Worm (Caenorhabditis elegans) whole organism, L4/young adult: ENCODE data around the gene T03F7.6.

Source experiments
- W03F9.2 ChIP-seq: fragments of 150-350 bp; optimal IDR thresholded peaks from 2 replicates; lab custom pipeline; 2014; ENCODE audit warnings: missing biosample characterization, missing genetic modification characterization
- dao-5 ChIP-seq: sonication (generic microtip); optimal IDR thresholded peaks from 2 replicates; lab custom pipeline; 2016; ENCODE audit warnings: missing genotype, missing genetic modification characterization, moderate library complexity, missing compliant biosample characterization
- him-1 ChIP-seq: sonication (generic microtip); optimal IDR thresholded peaks from 2 replicates; lab custom pipeline; 2016; ENCODE audit warnings: missing genotype, missing genetic modification reagents, missing genetic modification characterization, missing compliant biosample characterization

Gene T03F7.6

ce11 chrV:11308915-11309314, 14.4 kb downstream of the T03F7.6 start:
- no peak for TF ChIP-seq dao-5
- no peak for TF ChIP-seq W03F9.2 (tag; lab: Kevin White, UChicago)
- no peak for TF ChIP-seq him-1 (tag; lab: Kevin White, UChicago)

ce11 chrV:11311013-11311472, 16.6 kb downstream of the T03F7.6 start, which contains the start of gene T03F7.7:
Gene T03F7.7 (plus strand): TSS chrV:11311422.
- TF ChIP-seq him-1 (tag; lab: Kevin White, UChicago) (no peak), W03F9.2 (tag; lab: Kevin White, UChicago) (no peak), dao-5 (no peak)

- no peak for TF ChIP-seq W03F9.2 (tag; lab: Kevin White, UChicago)
- TF ChIP-seq him-1 (tag; lab: Kevin White, UChicago) = no peak
- TF ChIP-seq dao-5 = no peak
These were observed 18.4 kb downstream of the T03F7.6 start for ce11 chrV:11312904-11313303.

- TF ChIP-seq him-1 (tag; lab: Kevin White, UChicago) = peak; percentile 37
- peak; percentile 96 for TF ChIP-seq dao-5
- peak; percentile 78 for TF ChIP-seq W03F9.2 (tag; lab: Kevin White, UChicago)
These were observed 19.8 kb downstream of the T03F7.6 start for ce11 chrV:11314025-11314880.

ce11 chrV:11316801-11317200, 22.3 kb downstream of the T03F7.6 start, which contains the start of gene cutl-18:
Gene cutl-18 (minus strand): TSS chrV:11316901.
- TF ChIP-seq dao-5 (no peak), him-1 (tag; lab: Kevin White, UChicago) (no peak), W03F9.2 (tag; lab: Kevin White, UChicago) (no peak)

ce11 chrV:11320860-11321259, 26.4 kb downstream of the T03F7.6 start:
- TF ChIP-seq W03F9.2 (tag; lab: Kevin White, UChicago) (no peak), dao-5 (no peak), him-1 (tag; lab: Kevin White, UChicago) (no peak)

ce11 chrV:11321719-11322118, 27.2 kb downstream of the T03F7.6 start, which contains the start of gene F47G9.4:
Gene F47G9.4 (minus strand): TSS chrV:11321816.
- TF ChIP-seq dao-5 (no peak), him-1 (tag; lab: Kevin White, UChicago) (no peak), W03F9.2 (tag; lab: Kevin White, UChicago) (no peak)

ce11 chrV:11323720-11324119, 29.2 kb downstream of the T03F7.6 start, which contains the start of gene str-141:
Gene str-141 (minus strand): TSS chrV:11323820.
- TF ChIP-seq W03F9.2 (tag; lab: Kevin White, UChicago) (no peak), him-1 (tag; lab: Kevin White, UChicago) (no peak), dao-5 (no peak)

- TF ChIP-seq W03F9.2 (tag; lab: Kevin White, UChicago) = peak; percentile 77
- no peak for TF ChIP-seq him-1 (tag; lab: Kevin White, UChicago)
- TF ChIP-seq dao-5 = no peak
These were observed 32.4 kb downstream of the T03F7.6 start, which contains the start of gene tmed-10 for ce11 chrV:11326914-11327367. Gene tmed-10 (minus strand): TSS chrV:11326964.

ce11 chrV:11329100-11329499, 34.6 kb downstream of the T03F7.6 start, which contains the start of gene F47G9.6:
Gene F47G9.6 (plus strand): TSS chrV:11329400.
- no peak for TF ChIP-seq him-1 (tag; lab: Kevin White, UChicago)
- TF ChIP-seq W03F9.2 (tag; lab: Kevin White, UChicago) = no peak
- TF ChIP-seq dao-5 = no peak

ce11 chrV:11334193-11334592, 39.7 kb downstream of the T03F7.6 start, which contains the start of gene T02E9.6:
Gene T02E9.6 (minus strand): TSS chrV:11334293.
- TF ChIP-seq W03F9.2 (tag; lab: Kevin White, UChicago) (no peak), him-1 (tag; lab: Kevin White, UChicago) (no peak), dao-5 (no peak)

ce11 chrV:11335757-11336418, 41.4 kb downstream of the T03F7.6 start:
- TF ChIP-seq him-1 (tag; lab: Kevin White, UChicago) (no peak), dao-5 (no peak), W03F9.2 (tag; lab: Kevin White, UChicago) (no peak)

- TF ChIP-seq W03F9.2 (tag; lab: Kevin White, UChicago) = no peak
- TF ChIP-seq dao-5 = no peak
- no peak for TF ChIP-seq him-1 (tag; lab: Kevin White, UChicago)
These were observed 42.4 kb downstream of the T03F7.6 start for ce11 chrV:11336877-11337276.
